Fruit fly (Drosophila melanogaster): ENCODE results near the gene Traf6.

Traf6 gene

dm6 chrX:8110984-8111383 is 46.2 kb downstream of the Traf6 start:
- TF ChIP-seq CG6854 (GFP tag; optimal IDR thresholded peaks at IDR 0.05) (no peak), vri (GFP tag; optimal IDR thresholded peaks at IDR 0.05) (peak; percentile 76), fkh (GFP tag; optimal IDR thresholded peaks at IDR 0.05) (no peak)

- TF ChIP-seq eg (GFP tag; IDR thresholded peaks at IDR 0.05): no peak
- TF ChIP-seq CG8319 (GFP tag; optimal IDR thresholded peaks at IDR 0.05): no peak
- no peak for TF ChIP-seq fd85E (GFP tag; optimal IDR thresholded peaks at IDR 0.05)
- TF ChIP-seq CG7368 (GFP tag; optimal IDR thresholded peaks at IDR 0.05): no peak
- TF ChIP-seq Blimp-1 (GFP tag; optimal IDR thresholded peaks at IDR 0.05): no peak
- TF ChIP-seq pdm3 (GFP tag; optimal IDR thresholded peaks at IDR 0.05): no peak
- TF ChIP-seq CG10669 (GFP tag; optimal IDR thresholded peaks at IDR 0.05): no peak
- no peak for TF ChIP-seq Hr39 (GFP tag; optimal IDR thresholded peaks at IDR 0.05)
Measured at dm6 chrX:8107936-8108335, 49.2 kb downstream of the Traf6 start.

- TF ChIP-seq salr (GFP tag; optimal IDR thresholded peaks at IDR 0.05) (no peak), Eip93F (GFP tag; optimal IDR thresholded peaks at IDR 0.05) (peak; percentile 55), CG8119 (GFP tag; IDR thresholded peaks at IDR 0.05) (no peak), vri (GFP tag; optimal IDR thresholded peaks at IDR 0.05) (peak; percentile 78), topi (GFP tag; optimal IDR thresholded peaks at IDR 0.05) (peak; percentile 15), svp (GFP tag) (peak; percentile 11), CG6163 (GFP tag; IDR thresholded peaks at IDR 0.05) (peak; percentile 24; the same call in 1 of the 3 replicates), cyc (GFP tag; optimal IDR thresholded peaks at IDR 0.05) (no peak), Eip78C (GFP tag) (peak; percentile 54), fkh (GFP tag; optimal IDR thresholded peaks at IDR 0.05) (peak; percentile 45), CG8319 (GFP tag; optimal IDR thresholded peaks at IDR 0.05) (no peak), esn (GFP tag; optimal IDR thresholded peaks at IDR 0.05) (peak; percentile 3), Met (GFP tag; optimal IDR thresholded peaks at IDR 0.05) (peak; percentile 17)
Measured at dm6 chrX:8106281-8107050, 50.7 kb downstream of the Traf6 start.
